Worm (Caenorhabditis elegans) whole organism, L3 larva: Measurements from ENCODE around the gene srz-79.

Source experiments
- ZK546.5 ChIP-seq: sonication (generic microtip); optimal IDR thresholded peaks from 2 replicates; lab custom pipeline; 2017; ENCODE audit warnings: missing biosample characterization, missing genetic modification characterization
- aly-2 ChIP-seq: fragments of 150-350 bp; optimal IDR thresholded peaks from 2 replicates; lab custom pipeline; 2014; ENCODE audit warnings: missing biosample characterization, missing genetic modification characterization
- ama-1 ChIP-seq: fragments of 150-350 bp; optimal IDR thresholded peaks from 2 replicates; lab custom pipeline; 2018
- ceh-16 ChIP-seq: sonication (generic microtip); optimal IDR thresholded peaks from 2 replicates; lab custom pipeline; 2017; ENCODE audit warnings: missing biosample characterization, missing genetic modification characterization
- ceh-28 ChIP-seq: fragments of 150-350 bp; optimal IDR thresholded peaks from 2 replicates; lab custom pipeline; 2014; ENCODE audit warnings: missing biosample characterization, missing genetic modification reagents, missing genetic modification characterization
- ceh-82 ChIP-seq: fragments of 150-350 bp; optimal IDR thresholded peaks from 2 replicates; lab custom pipeline; 2014; ENCODE audit warnings: missing biosample characterization, missing genetic modification characterization
- daf-12 ChIP-seq: fragments of 150-350 bp; optimal IDR thresholded peaks from 2 replicates; lab custom pipeline; 2014; ENCODE audit warnings: missing biosample characterization, missing genetic modification reagents, missing genetic modification characterization
- egl-27 ChIP-seq: sonication (generic microtip); optimal IDR thresholded peaks from 4 replicates; lab custom pipeline; 2017; ENCODE audit warnings: missing biosample characterization, missing genetic modification reagents, missing genetic modification characterization
- egl-5 ChIP-seq: fragments of 150-350 bp; optimal IDR thresholded peaks from 2 replicates; lab custom pipeline; 2017; ENCODE audit warnings: missing biosample characterization, missing genetic modification reagents, missing genetic modification characterization, inconsistent platforms
- eor-1 ChIP-seq, 2 experiments: fragments of 150-350 bp; optimal IDR thresholded peaks; 2 replicates each; lab custom pipeline; 2014 to 2018; ENCODE audit warnings: missing biosample characterization in 2 of 2, missing genetic modification characterization in 2 of 2
- fkh-10 ChIP-seq: sonication (generic microtip); optimal IDR thresholded peaks from 2 replicates; lab custom pipeline; 2017; ENCODE audit warnings: missing biosample characterization, missing genetic modification reagents, missing genetic modification characterization
- fkh-2 ChIP-seq: fragments of 150-350 bp; optimal IDR thresholded peaks from 2 replicates; lab custom pipeline; 2014; ENCODE audit warnings: missing biosample characterization, missing genetic modification reagents, missing genetic modification characterization
- fos-1 ChIP-seq: fragments of 150-350 bp; optimal IDR thresholded peaks from 2 replicates; lab custom pipeline; 2014; ENCODE audit warnings: missing biosample characterization, missing genetic modification characterization
- jun-1 ChIP-seq: fragments of 150-350 bp; optimal IDR thresholded peaks from 2 replicates; lab custom pipeline; 2014; ENCODE audit warnings: missing biosample characterization, missing genetic modification reagents, missing genetic modification characterization
- lin-15B ChIP-seq: fragments of 150-350 bp; optimal IDR thresholded peaks from 2 replicates; lab custom pipeline; 2014; ENCODE audit warnings: missing biosample characterization, missing genetic modification characterization
- lsy-12 ChIP-seq: sonication (generic microtip); optimal IDR thresholded peaks from 2 replicates; lab custom pipeline; 2016; ENCODE audit warnings: mild to moderate bottlenecking, missing genetic modification characterization, missing compliant biosample characterization
- mdl-1 ChIP-seq: fragments of 150-350 bp; optimal IDR thresholded peaks from 2 replicates; lab custom pipeline; 2014; ENCODE audit warnings: missing biosample characterization, missing genetic modification characterization
- mml-1 ChIP-seq: fragments of 150-350 bp; sonication (generic microtip); optimal IDR thresholded peaks from 3 replicates; lab custom pipeline; 2014; ENCODE audit warnings: missing biosample characterization, missing genetic modification characterization
- nfya-1 ChIP-seq: sonication (generic microtip); optimal IDR thresholded peaks from 2 replicates; lab custom pipeline; 2017; ENCODE audit warnings: missing genetic modification characterization, mild to moderate bottlenecking, missing compliant biosample characterization, antibody characterized with exemption, moderate library complexity; ENCODE audit not compliant: insufficient read depth
- nhr-11 ChIP-seq: fragments of 150-350 bp; optimal IDR thresholded peaks from 2 replicates; lab custom pipeline; 2014; ENCODE audit warnings: missing biosample characterization, missing genetic modification characterization
- nhr-12 ChIP-seq: fragments of 150-350 bp; optimal IDR thresholded peaks from 2 replicates; lab custom pipeline; 2014; ENCODE audit warnings: missing biosample characterization, missing genetic modification characterization
- nhr-23 ChIP-seq: fragments of 150-350 bp; optimal IDR thresholded peaks from 2 replicates; lab custom pipeline; 2014; ENCODE audit warnings: missing biosample characterization, missing genetic modification reagents, missing genetic modification characterization
- nhr-237 ChIP-seq: fragments of 150-350 bp; optimal IDR thresholded peaks from 2 replicates; lab custom pipeline; 2014; ENCODE audit warnings: missing biosample characterization, missing genetic modification characterization
- nhr-25 ChIP-seq: sonication (generic microtip); optimal IDR thresholded peaks from 2 replicates; lab custom pipeline; 2017; ENCODE audit warnings: missing biosample characterization, missing genetic modification characterization
- nhr-43 ChIP-seq: sonication (generic microtip); optimal IDR thresholded peaks from 2 replicates; lab custom pipeline; 2016; ENCODE audit warnings: mild to moderate bottlenecking, missing genetic modification characterization, missing compliant biosample characterization; ENCODE audit not compliant: poor library complexity, severe bottlenecking
- nhr-67 ChIP-seq: fragments of 150-350 bp; optimal IDR thresholded peaks from 2 replicates; lab custom pipeline; 2014; ENCODE audit warnings: missing biosample characterization, missing genetic modification characterization
- nhr-76 ChIP-seq: fragments of 150-350 bp; sonication (generic microtip); optimal IDR thresholded peaks from 5 replicates; lab custom pipeline; 2014; ENCODE audit warnings: missing biosample characterization, missing genetic modification characterization
- nhr-77 ChIP-seq: fragments of 150-350 bp; optimal IDR thresholded peaks from 2 replicates; lab custom pipeline; 2014; ENCODE audit warnings: missing biosample characterization, missing genetic modification characterization
- pha-4 ChIP-seq: fragments of 150-350 bp; optimal IDR thresholded peaks from 2 replicates; lab custom pipeline; 2014; ENCODE audit warnings: missing biosample characterization, missing genetic modification reagents, missing genetic modification characterization
- sea-2 ChIP-seq: fragments of 150-350 bp; sonication (generic microtip); optimal IDR thresholded peaks from 4 replicates; lab custom pipeline; 2014; ENCODE audit warnings: missing biosample characterization, missing genetic modification reagents, missing genetic modification characterization
- skn-1 ChIP-seq: fragments of 150-350 bp; optimal IDR thresholded peaks from 2 replicates; lab custom pipeline; 2014; ENCODE audit warnings: missing biosample characterization, missing genetic modification characterization
- snpc-4 ChIP-seq: fragments of 150-350 bp; optimal IDR thresholded peaks from 2 replicates; lab custom pipeline; 2014; ENCODE audit warnings: missing biosample characterization, missing genetic modification characterization
- tbx-2 ChIP-seq: sonication (generic microtip); optimal IDR thresholded peaks from 2 replicates; lab custom pipeline; 2016; ENCODE audit warnings: mild to moderate bottlenecking, missing genetic modification characterization, missing compliant biosample characterization
- unc-39 ChIP-seq: sonication (generic microtip); optimal IDR thresholded peaks from 4 replicates; lab custom pipeline; 2017; ENCODE audit warnings: missing biosample characterization, missing genetic modification characterization
- unc-62 ChIP-seq: fragments of 150-350 bp; sonication (generic microtip); optimal IDR thresholded peaks from 4 replicates; lab custom pipeline; 2014; ENCODE audit warnings: missing biosample characterization, missing genetic modification reagents, missing genetic modification characterization
- zag-1 ChIP-seq: fragments of 150-350 bp; optimal IDR thresholded peaks from 2 replicates; lab custom pipeline; 2014; ENCODE audit warnings: missing biosample characterization, missing genetic modification characterization

srz-79 gene

DNA sequence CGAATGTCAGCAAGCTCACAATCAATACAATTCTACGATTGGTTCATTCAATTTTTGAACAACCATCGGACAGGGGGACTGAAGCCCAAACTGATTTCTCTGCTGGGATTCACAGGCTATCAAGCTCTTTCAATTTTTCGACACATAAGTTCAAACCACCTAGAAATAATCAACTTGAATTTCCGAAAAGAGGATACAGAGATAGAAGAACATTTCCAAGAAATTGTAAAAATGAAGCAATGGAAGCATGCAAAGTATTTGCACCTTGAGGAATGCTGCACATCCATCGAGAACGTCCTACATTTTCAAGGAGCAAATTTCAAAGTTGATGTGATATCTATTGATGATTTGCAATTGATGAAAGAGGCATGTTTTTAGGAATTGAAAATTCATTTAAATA is 25.7 kb upstream of the srz-79 start:
- TF ChIP-seq nfya-1 (no peak), ceh-82 (no peak), nhr-11 (tag; lab: Kevin White, UChicago) (no peak), fos-1 (no peak), nhr-25 (tag; lab: Kevin White, UChicago) (no peak), ama-1 (lab: Kevin White, UChicago) (no peak), ZK546.5 (tag; lab: Kevin White, UChicago) (no peak), aly-2 (tag; lab: Kevin White, UChicago) (no peak), lin-15B (tag; lab: Kevin White, UChicago) (no peak), ceh-16 (no peak)

DNA sequence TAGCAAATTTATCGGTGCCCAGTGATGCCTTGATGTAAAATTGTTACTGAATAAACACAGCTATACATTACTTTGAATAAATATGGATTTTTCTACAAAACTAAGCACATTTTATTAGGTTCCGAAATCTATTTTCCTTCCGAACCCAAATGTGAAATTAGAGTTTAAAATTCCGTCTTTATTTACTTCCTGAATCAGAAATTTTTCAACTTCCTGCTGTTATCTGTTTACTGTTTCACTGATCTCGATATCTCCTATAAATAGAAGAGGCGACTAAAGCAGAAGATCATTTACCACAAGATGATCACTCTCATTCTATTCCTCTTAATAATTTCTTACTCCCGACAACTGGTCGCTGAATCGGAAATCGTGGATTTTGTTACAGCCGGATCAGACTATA is 23.7 kb upstream of the srz-79 start, which contains the start of gene F58E2.2:
TSS of gene F58E2.2 (plus strand) at position 301 of the 400 bp plus-strand sequence.
- TF ChIP-seq fos-1 = no peak
- no peak for TF ChIP-seq ZK546.5 (tag; lab: Kevin White, UChicago)
- no peak for TF ChIP-seq ceh-28 (tag; lab: Kevin White, UChicago)
- no peak for TF ChIP-seq aly-2 (tag; lab: Kevin White, UChicago)
- TF ChIP-seq zag-1 (tag; lab: Kevin White, UChicago) = no peak
- no peak for TF ChIP-seq snpc-4 (tag; lab: Kevin White, UChicago)
- TF ChIP-seq sea-2 (GFP tag; lab: Kevin White, UChicago) = no peak

DNA sequence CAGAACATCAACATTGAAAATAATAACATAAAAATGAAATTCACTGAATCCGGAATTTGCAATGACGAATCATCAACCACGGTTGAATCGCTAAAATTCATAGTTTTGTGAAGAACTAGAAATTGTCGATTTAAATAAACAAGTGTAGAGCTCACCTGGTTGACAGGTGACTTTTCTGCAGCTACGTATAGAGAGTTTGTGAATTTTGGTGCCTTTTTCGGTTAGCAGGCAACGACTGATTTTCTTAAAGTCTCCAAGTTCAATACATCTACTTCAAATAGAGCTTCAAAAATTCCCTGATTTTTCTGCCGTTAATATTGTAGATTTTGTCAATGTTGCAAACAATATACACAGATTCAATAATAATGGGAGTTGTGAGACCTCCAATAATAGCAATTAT is 16.3 kb upstream of the srz-79 start, which contains the start of gene srz-69:
TSS of gene srz-69 (minus strand) at position 101 of the 400 bp plus-strand sequence.
- no peak for TF ChIP-seq eor-1 (tag; optimal IDR thresholded peaks at IDR 0.05; lab: Kevin White, UChicago)
- no peak for TF ChIP-seq egl-5 (tag; lab: Kevin White, UChicago)
- no peak for TF ChIP-seq sea-2 (GFP tag; lab: Kevin White, UChicago)
- TF ChIP-seq fkh-10 (GFP tag; lab: Kevin White, UChicago) = no peak
- no peak for TF ChIP-seq unc-62 (GFP tag; lab: Kevin White, UChicago)
- TF ChIP-seq nfya-1 = no peak
- TF ChIP-seq lsy-12 (tag; lab: Kevin White, UChicago) = no peak
- TF ChIP-seq tbx-2 (tag; lab: Kevin White, UChicago) = no peak
- TF ChIP-seq nhr-25 (tag; lab: Kevin White, UChicago) = no peak
- TF ChIP-seq nhr-23 (tag; lab: Kevin White, UChicago) = no peak
- no peak for TF ChIP-seq lin-15B (tag; lab: Kevin White, UChicago)
- TF ChIP-seq mml-1 (tag; lab: Kevin White, UChicago) = no peak
- TF ChIP-seq nhr-237 (tag; lab: Kevin White, UChicago) = no peak
- no peak for TF ChIP-seq egl-27 (tag; lab: Kevin White, UChicago)
- TF ChIP-seq nhr-77 (tag; lab: Kevin White, UChicago) = no peak
- TF ChIP-seq fkh-2 (tag; lab: Kevin White, UChicago) = no peak
- no peak for TF ChIP-seq pha-4 (tag; lab: Kevin White, UChicago)
- TF ChIP-seq nhr-12 (tag; lab: Kevin White, UChicago) = no peak
- no peak for TF ChIP-seq fos-1
- TF ChIP-seq snpc-4 (tag; lab: Kevin White, UChicago) = no peak

DNA sequence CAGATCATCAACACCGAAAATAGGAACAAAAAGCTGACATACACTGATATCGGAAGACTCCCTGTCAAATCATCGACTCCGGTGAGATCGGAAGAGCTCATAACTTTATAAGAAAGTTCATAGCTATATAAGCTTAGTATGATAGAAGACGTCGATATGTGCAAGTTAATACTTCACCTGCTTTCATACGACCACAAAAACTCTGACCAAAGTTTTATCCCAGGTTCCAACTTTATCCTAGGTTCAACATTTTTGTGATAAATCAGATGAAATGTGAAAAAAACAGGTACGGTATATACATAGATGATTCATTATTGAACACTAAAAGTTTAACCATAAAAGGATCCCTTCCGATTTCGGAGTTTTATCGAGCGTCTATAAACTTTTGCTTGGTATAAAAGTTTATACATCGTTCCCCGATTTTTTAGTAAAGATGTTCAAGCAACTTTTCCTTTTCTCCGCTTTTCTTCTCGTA is 14.5 kb upstream of the srz-79 start, which contains the start of the genes srz-70 and C09G12.5:
TSS of gene srz-70 (minus strand) at position 101 of the 475 bp plus-strand sequence.
TSS of gene C09G12.5 (plus strand) at position 425 of the 475 bp plus-strand sequence.
- TF ChIP-seq egl-27 (tag; lab: Kevin White, UChicago) = no peak
- TF ChIP-seq snpc-4 (tag; lab: Kevin White, UChicago) = no peak
- no peak for TF ChIP-seq fos-1
- no peak for TF ChIP-seq nhr-11 (tag; lab: Kevin White, UChicago)
- TF ChIP-seq ama-1 (lab: Kevin White, UChicago) = no peak
- TF ChIP-seq tbx-2 (tag; lab: Kevin White, UChicago) = no peak
- no peak for TF ChIP-seq fkh-10 (GFP tag; lab: Kevin White, UChicago)
- TF ChIP-seq zag-1 (tag; lab: Kevin White, UChicago) = no peak
- TF ChIP-seq nhr-43 (tag; lab: Kevin White, UChicago) = no peak
- TF ChIP-seq skn-1 (tag; lab: Kevin White, UChicago) = no peak
- no peak for TF ChIP-seq unc-39 (tag; lab: Kevin White, UChicago)
- TF ChIP-seq ceh-16 = no peak
- TF ChIP-seq aly-2 (tag; lab: Kevin White, UChicago) = no peak

DNA sequence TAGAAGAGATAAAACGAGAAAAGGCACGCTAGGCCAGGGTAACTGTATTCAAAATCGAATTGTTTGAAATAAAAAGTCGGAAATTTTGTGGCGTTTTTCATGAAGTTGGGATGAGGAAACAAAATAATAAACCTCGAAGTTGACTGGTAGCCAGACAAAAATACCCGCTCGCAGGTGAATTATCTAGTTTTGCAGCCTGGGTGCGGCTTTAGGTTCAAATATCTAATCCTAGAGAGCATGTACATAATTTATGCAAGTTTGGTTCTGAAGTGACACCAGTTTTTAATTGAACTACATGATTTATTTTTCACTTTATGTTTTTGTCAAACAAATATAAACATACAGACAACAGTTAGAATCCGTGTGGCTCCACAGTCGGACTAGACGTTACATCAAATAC is 11.7 kb upstream of the srz-79 start, which contains the start of gene srz-37:
TSS of gene srz-37 (minus strand) at position 101 of the 400 bp plus-strand sequence.
- TF ChIP-seq nhr-23 (tag; lab: Kevin White, UChicago) (no peak), nhr-77 (tag; lab: Kevin White, UChicago) (no peak), nhr-11 (tag; lab: Kevin White, UChicago) (no peak), nhr-12 (tag; lab: Kevin White, UChicago) (no peak), ZK546.5 (tag; lab: Kevin White, UChicago) (no peak), pha-4 (tag; lab: Kevin White, UChicago) (no peak), ceh-28 (tag; lab: Kevin White, UChicago) (no peak), nhr-76 (tag; lab: Kevin White, UChicago) (no peak), mdl-1 (tag; lab: Kevin White, UChicago) (no peak), lin-15B (tag; lab: Kevin White, UChicago) (no peak), jun-1 (no peak), tbx-2 (tag; lab: Kevin White, UChicago) (no peak), daf-12 (tag; lab: Kevin White, UChicago) (no peak), zag-1 (tag; lab: Kevin White, UChicago) (no peak), lsy-12 (tag; lab: Kevin White, UChicago) (no peak), nhr-67 (tag; lab: Kevin White, UChicago) (no peak)
- TF ChIP-seq, all 47 proteins: peak for 0
